Fruit fly (Drosophila melanogaster): Measurements from ENCODE around the gene CG7330.

The CG7330 gene

DNA sequence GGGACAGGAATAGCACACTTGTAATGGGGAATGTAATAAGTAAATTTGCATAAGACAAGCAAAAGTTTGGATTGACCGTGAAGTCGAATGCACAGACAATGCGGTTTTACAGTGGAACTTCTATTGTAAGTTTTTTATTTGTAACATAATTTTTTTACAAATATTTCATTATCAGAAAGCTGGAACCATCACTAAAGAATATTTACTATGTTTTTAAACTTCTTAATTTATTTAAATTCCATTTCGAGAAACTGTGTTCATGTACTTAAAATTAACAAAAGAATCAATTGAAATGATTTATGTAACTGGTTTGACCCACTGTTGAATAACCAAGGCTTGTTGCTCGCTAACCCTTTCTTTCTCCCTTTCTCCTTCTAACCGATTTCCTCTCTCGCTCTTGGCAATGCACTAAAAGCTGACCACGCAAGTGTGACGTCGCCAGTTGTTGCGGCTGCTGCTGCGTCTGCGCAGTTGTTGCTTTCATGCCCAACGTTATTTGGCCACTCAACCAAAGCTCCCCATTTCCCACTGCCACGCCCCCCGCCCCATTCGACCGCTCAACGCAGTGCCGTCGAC is 47.2 kb upstream of the CG7330 start (continued):
- TF ChIP-seq tgo (GFP tag; IDR thresholded peaks at IDR 0.05) (no peak), Med (GFP tag) (peak; percentile 41), gem (tag; optimal IDR thresholded peaks at IDR 0.05) (peak; percentile 45), ttk (GFP tag; IDR thresholded peaks at IDR 0.05) (0 out of 2 replicates have a peak, but pooled peaks have one; percentile 4), CG14965 (GFP tag; optimal IDR thresholded peaks at IDR 0.05; ENCODE audit: borderline replicate concordance) (no peak), CG11723 (GFP tag; optimal IDR thresholded peaks at IDR 0.05) (no peak), Asciz (GFP tag; optimal IDR thresholded peaks at IDR 0.05) (peak; percentile 4), CG6689 (GFP tag; IDR thresholded peaks at IDR 0.05) (peak; percentile 30; the same call in 1 of the 2 replicates), NK7.1 (GFP tag; optimal IDR thresholded peaks at IDR 0.05) (no peak), cato (GFP tag; optimal IDR thresholded peaks at IDR 0.05; ENCODE audit: borderline replicate concordance) (no peak), stc (GFP tag; IDR thresholded peaks at IDR 0.05) (0 out of 2 replicates have a peak, but pooled peaks have one; percentile 26), Aef1 (GFP tag; IDR thresholded peaks at IDR 0.05) (no peak), CG17186 (GFP tag; optimal IDR thresholded peaks at IDR 0.05) (no peak), CG17359 (tag; optimal IDR thresholded peaks at IDR 0.05) (peak; percentile 15), CG11696 (GFP tag; IDR thresholded peaks at IDR 0.05) (0 out of 2 replicates have a peak, but pooled peaks have one; percentile 12), bsh (GFP tag; optimal IDR thresholded peaks at IDR 0.05) (peak in 1 of 2 experiments; percentile 49), Neu2 (GFP tag; optimal IDR thresholded peaks at IDR 0.05; ENCODE audit: borderline replicate concordance) (no peak), CG17328 (GFP tag; IDR thresholded peaks at IDR 0.05) (peak; percentile 9; the same call in 1 of the 2 replicates), HLHmδ (GFP tag; optimal IDR thresholded peaks at IDR 0.05) (peak; percentile 17), pfk (GFP tag; optimal IDR thresholded peaks at IDR 0.05) (no peak), CG18619 (GFP tag; optimal IDR thresholded peaks at IDR 0.05) (no peak), phol (tag; optimal IDR thresholded peaks at IDR 0.05) (peak; percentile 25), sens (GFP tag) (peak; percentile 86), CG10979 (tag; optimal IDR thresholded peaks at IDR 0.05) (peak; percentile 7), Ssrp (tag; optimal IDR thresholded peaks at IDR 0.05) (peak; percentile 22), Hr51 (GFP tag; optimal IDR thresholded peaks at IDR 0.05) (peak in 1 of 2 experiments; percentile 34), CG16779 (GFP tag; IDR thresholded peaks at IDR 0.05) (no peak), Pdp1 (GFP tag; optimal IDR thresholded peaks at IDR 0.05) (peak in 1 of 2 experiments; percentile 68), CG12769 (tag; optimal IDR thresholded peaks at IDR 0.05) (peak; percentile 25), row (GFP tag; IDR thresholded peaks at IDR 0.05) (0 out of 3 replicates have a peak, but pooled peaks have one; percentile 10), Hsf (GFP tag; optimal IDR thresholded peaks at IDR 0.05) (no peak), amos (GFP tag; IDR thresholded peaks at IDR 0.05; ENCODE audit: partially characterized antibody) (no peak), ewg (GFP tag; optimal IDR thresholded peaks at IDR 0.05) (peak; percentile 15), CG12236 (GFP tag; optimal IDR thresholded peaks at IDR 0.05) (no peak), CG1603 (tag; optimal IDR thresholded peaks at IDR 0.05) (peak; percentile 0), al (GFP tag; IDR thresholded peaks at IDR 0.05) (no peak), Sox102F (GFP tag; optimal IDR thresholded peaks at IDR 0.05) (peak; percentile 44), CG12219 (GFP tag; optimal IDR thresholded peaks at IDR 0.05) (no peak), Blimp-1 (GFP tag; optimal IDR thresholded peaks at IDR 0.05) (peak; percentile 30), chinmo (GFP tag; IDR thresholded peaks at IDR 0.05; ENCODE audit: partially characterized antibody) (0 out of 4 replicates have a peak, but pooled peaks have one; percentile 27), CTCF (GFP tag; optimal IDR thresholded peaks at IDR 0.05) (no peak), CG3847 (GFP tag; IDR thresholded peaks at IDR 0.05) (no peak)

All from whole organism, embryonic.